Worm (Caenorhabditis elegans): ENCODE data around the gene Y116A8C.30.

Gene Y116A8C.30

DNA sequence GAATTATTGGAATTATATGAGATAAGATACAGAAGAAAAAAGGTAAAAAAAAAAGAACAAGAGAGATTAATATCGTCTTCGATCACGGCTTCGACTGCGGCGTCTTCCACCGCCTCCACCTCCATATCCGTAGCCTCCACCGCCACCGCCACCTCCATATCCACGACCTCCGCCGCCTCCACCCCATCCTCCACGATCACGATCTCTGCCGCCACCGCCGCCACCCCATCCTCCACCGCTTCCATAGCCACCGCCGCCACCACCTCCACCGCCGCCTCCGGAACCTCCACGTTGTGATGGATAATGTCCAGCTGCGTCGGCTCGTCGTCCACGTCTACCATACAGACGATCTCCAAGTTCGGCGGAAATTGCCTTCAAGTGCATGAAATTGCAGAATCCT, 13.3 kb upstream of the Y116A8C.30 start:
- TF ChIP-seq nhr-77 (tag; optimal IDR thresholded peaks at IDR 0.05) (no peak), R02D3.7 (tag; optimal IDR thresholded peaks at IDR 0.05) (no peak), pqm-1 (tag; optimal IDR thresholded peaks at IDR 0.05) (no peak), egl-5 (tag; optimal IDR thresholded peaks at IDR 0.05) (no peak), ztf-4 (tag; optimal IDR thresholded peaks at IDR 0.05) (no peak), zag-1 (tag; optimal IDR thresholded peaks at IDR 0.05) (no peak), unc-39 (tag; optimal IDR thresholded peaks at IDR 0.05) (no peak), unc-62 (GFP tag; optimal IDR thresholded peaks at IDR 0.05) (no peak), nfya-1 (tag; optimal IDR thresholded peaks at IDR 0.05; ENCODE audit: insufficient read depth) (no peak), tbx-2 (tag; optimal IDR thresholded peaks at IDR 0.05) (no peak), aly-2 (tag; optimal IDR thresholded peaks at IDR 0.05) (no peak), ztf-11 (tag; optimal IDR thresholded peaks at IDR 0.05) (no peak), nhr-237 (tag; optimal IDR thresholded peaks at IDR 0.05) (no peak), nhr-43 (tag; optimal IDR thresholded peaks at IDR 0.05; ENCODE audit: poor library complexity, severe bottlenecking) (no peak), egl-27 (tag; optimal IDR thresholded peaks at IDR 0.05) (no peak)

DNA sequence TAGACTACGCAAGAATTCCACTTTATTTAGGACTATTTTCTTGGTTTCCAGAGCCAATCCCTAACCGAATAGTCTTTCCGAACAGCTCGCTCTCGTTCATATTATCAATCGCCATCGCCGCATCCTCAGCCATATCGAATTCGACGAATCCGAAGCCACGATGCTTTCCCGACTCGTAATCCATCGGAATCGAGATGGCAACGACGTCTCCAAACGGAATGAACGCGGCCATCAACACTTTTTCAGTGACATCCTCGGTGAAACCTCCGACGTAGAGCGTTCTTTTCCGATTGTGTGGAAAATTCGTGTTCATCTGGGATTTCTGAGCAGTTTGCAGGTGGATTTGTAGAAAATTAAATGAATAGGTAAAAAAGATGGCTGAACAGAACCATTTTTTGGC, 12.8 kb upstream of the Y116A8C.30 start, which contains the start of gene cyn-13:
cyn-13 (minus strand) TSS at position 313 of the 400 bp plus-strand sequence.
- TF ChIP-seq egl-5 (tag; optimal IDR thresholded peaks at IDR 0.05) (no peak), daf-12 (tag; optimal IDR thresholded peaks at IDR 0.05) (no peak), nhr-43 (tag; optimal IDR thresholded peaks at IDR 0.05; ENCODE audit: poor library complexity, severe bottlenecking) (no peak), pqm-1 (tag; optimal IDR thresholded peaks at IDR 0.05) (no peak), skn-1 (tag; optimal IDR thresholded peaks at IDR 0.05) (no peak), fos-1 (tag; optimal IDR thresholded peaks at IDR 0.05) (no peak), ztf-4 (tag; optimal IDR thresholded peaks at IDR 0.05) (no peak), R02D3.7 (tag; optimal IDR thresholded peaks at IDR 0.05) (no peak), nhr-25 (tag; optimal IDR thresholded peaks at IDR 0.05) (no peak), elt-1 (tag; optimal IDR thresholded peaks at IDR 0.05) (no peak), ZK546.5 (tag; optimal IDR thresholded peaks at IDR 0.05) (no peak), egl-27 (tag; optimal IDR thresholded peaks at IDR 0.05) (no peak), nhr-237 (tag; optimal IDR thresholded peaks at IDR 0.05) (no peak), fkh-10 (GFP tag; optimal IDR thresholded peaks at IDR 0.05) (no peak), hmg-11 (tag; optimal IDR thresholded peaks at IDR 0.05) (no peak), lsy-12 (tag; optimal IDR thresholded peaks at IDR 0.05) (no peak)

- TF ChIP-seq mml-1 (tag; optimal IDR thresholded peaks at IDR 0.05) (no peak), nhr-11 (tag; optimal IDR thresholded peaks at IDR 0.05) (no peak), nhr-76 (tag; optimal IDR thresholded peaks at IDR 0.05) (no peak), sea-2 (GFP tag; optimal IDR thresholded peaks at IDR 0.05) (no peak), snpc-4 (tag; optimal IDR thresholded peaks at IDR 0.05) (no peak), unc-62 (GFP tag; optimal IDR thresholded peaks at IDR 0.05) (no peak), pqm-1 (tag; optimal IDR thresholded peaks at IDR 0.05) (no peak), nhr-67 (tag; optimal IDR thresholded peaks at IDR 0.05) (no peak), fos-1 (tag; optimal IDR thresholded peaks at IDR 0.05) (no peak), ztf-11 (tag; optimal IDR thresholded peaks at IDR 0.05) (no peak), fkh-2 (tag; optimal IDR thresholded peaks at IDR 0.05) (no peak), mdl-1 (tag; optimal IDR thresholded peaks at IDR 0.05) (no peak), nhr-25 (tag; optimal IDR thresholded peaks at IDR 0.05) (no peak), R02D3.7 (tag; optimal IDR thresholded peaks at IDR 0.05) (no peak)
These were observed 8.3 kb upstream of the Y116A8C.30 start, which contains the start of gene Y116A8C.33 for ce11 chrIV:17111813-17112212. Gene Y116A8C.33 (plus strand): TSS chrIV:17112113.

DNA sequence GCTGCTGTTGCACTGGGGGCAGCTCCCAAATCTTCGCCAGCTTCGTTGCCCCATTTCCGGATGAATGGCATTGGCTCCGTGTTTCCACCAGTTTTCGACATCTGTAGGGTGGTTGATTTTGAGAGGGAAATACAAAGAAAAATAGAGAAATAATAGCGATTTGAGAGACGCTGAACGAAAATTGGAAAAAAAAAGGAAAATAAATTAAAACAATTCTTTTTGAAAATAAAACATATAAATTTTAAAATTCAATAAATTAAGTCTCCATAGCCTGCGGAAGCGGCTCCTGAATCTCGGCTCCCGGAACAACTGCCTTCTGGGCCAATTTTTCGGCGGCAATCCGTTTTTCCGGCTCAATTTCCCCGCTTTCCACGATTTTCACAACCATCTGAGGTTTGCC, 7.4 kb upstream of the Y116A8C.30 start, which contains the start of gene sfa-1:
sfa-1 (minus strand) TSS at position 101 of the 400 bp plus-strand sequence.
- TF ChIP-seq nhr-237 (tag; optimal IDR thresholded peaks at IDR 0.05) = no peak
- TF ChIP-seq eor-1 (tag; optimal IDR thresholded peaks at IDR 0.05) = no peak
- no peak for TF ChIP-seq snpc-4 (tag; optimal IDR thresholded peaks at IDR 0.05)
- no peak for TF ChIP-seq mml-1 (tag; optimal IDR thresholded peaks at IDR 0.05)
- no peak for TF ChIP-seq ztf-4 (tag; optimal IDR thresholded peaks at IDR 0.05)
- no peak for TF ChIP-seq elt-3 (tag; optimal IDR thresholded peaks at IDR 0.05)
- TF ChIP-seq nhr-11 (tag; optimal IDR thresholded peaks at IDR 0.05) = no peak
- TF ChIP-seq daf-12 (tag; optimal IDR thresholded peaks at IDR 0.05) = no peak
- no peak for TF ChIP-seq nhr-67 (tag; optimal IDR thresholded peaks at IDR 0.05)
- TF ChIP-seq ZK546.5 (tag; optimal IDR thresholded peaks at IDR 0.05) = no peak
- TF ChIP-seq unc-62 (GFP tag; optimal IDR thresholded peaks at IDR 0.05) = no peak
- TF ChIP-seq nfya-1 (tag; optimal IDR thresholded peaks at IDR 0.05; ENCODE audit: insufficient read depth) = no peak
- TF ChIP-seq skn-1 (tag; optimal IDR thresholded peaks at IDR 0.05) = no peak
- TF ChIP-seq sea-2 (GFP tag; optimal IDR thresholded peaks at IDR 0.05) = no peak
- no peak for TF ChIP-seq R02D3.7 (tag; optimal IDR thresholded peaks at IDR 0.05)
- TF ChIP-seq egl-5 (tag; optimal IDR thresholded peaks at IDR 0.05) = no peak
- no peak for TF ChIP-seq aly-2 (tag; optimal IDR thresholded peaks at IDR 0.05)
- no peak for TF ChIP-seq ceh-16 (tag; optimal IDR thresholded peaks at IDR 0.05)
- no peak for TF ChIP-seq nhr-25 (tag; optimal IDR thresholded peaks at IDR 0.05)
